Worm (Caenorhabditis elegans) whole organism, early embryonic: ENCODE data around the gene angl-1.
"Not testable (repeated sequence)": the region's sequence is repeated elsewhere in the genome, so short reads cannot be mapped to it uniquely, and the experiment has no call there.

Experiments used
- B0310.2 ChIP-seq: sonication (generic microtip); optimal IDR thresholded peaks from 2 replicates; lab custom pipeline; 2016; ENCODE audit warnings: mild to moderate bottlenecking, missing genetic modification characterization, missing compliant biosample characterization
- F13C5.2 ChIP-seq: sonication (generic microtip); optimal IDR thresholded peaks from 2 replicates; lab custom pipeline; 2017; ENCODE audit warnings: mild to moderate bottlenecking, missing genetic modification characterization, inconsistent platforms, missing compliant biosample characterization
- aly-1 ChIP-seq: sonication (generic microtip); optimal IDR thresholded peaks from 2 replicates; lab custom pipeline; 2016; ENCODE audit warnings: missing genetic modification characterization, missing compliant biosample characterization
- ama-1 ChIP-seq: fragments of 150-350 bp; optimal IDR thresholded peaks from 2 replicates; lab custom pipeline; 2014
- ceh-13 ChIP-seq: fragments of 200-800 bp; sonication (Bioruptor generic); optimal IDR thresholded peaks from 2 replicates; lab custom pipeline; 2018; ENCODE audit warnings: mild to moderate bottlenecking, missing genetic modification characterization, missing compliant biosample characterization
- ceh-36 ChIP-seq: sonication (generic microtip); optimal IDR thresholded peaks from 2 replicates; lab custom pipeline; 2016; ENCODE audit warnings: missing genetic modification characterization, inconsistent platforms, missing compliant biosample characterization
- ets-7 ChIP-seq: sonication (generic microtip); optimal IDR thresholded peaks from 2 replicates; lab custom pipeline; 2016; ENCODE audit warnings: missing genotype, missing genetic modification characterization, missing compliant biosample characterization
- flt-1 ChIP-seq: fragments of 200-800 bp; sonication (Bioruptor generic); IDR thresholded peaks from 2 replicates; pipeline ENCODE4 v1.3.6; 2022; ENCODE audit warnings: missing genetic modification characterization, missing compliant biosample characterization
- hmbx-1 ChIP-seq: sonication (generic microtip); optimal IDR thresholded peaks from 2 replicates; lab custom pipeline; 2016; ENCODE audit warnings: mild to moderate bottlenecking, missing genetic modification characterization, missing compliant biosample characterization
- hmg-4 ChIP-seq: fragments of 200-800 bp; sonication (Bioruptor generic); optimal IDR thresholded peaks from 2 replicates; lab custom pipeline; 2018; ENCODE audit warnings: mild to moderate bottlenecking, missing genetic modification characterization, missing compliant biosample characterization
- hnd-1 ChIP-seq: sonication (generic microtip); optimal IDR thresholded peaks from 2 replicates; lab custom pipeline; 2016; ENCODE audit warnings: missing genetic modification characterization, missing compliant biosample characterization
- pes-1 ChIP-seq: fragments of 200-800 bp; sonication (Bioruptor generic); IDR thresholded peaks from 2 replicates; pipeline ENCODE4 v1.3.6; 2022; ENCODE audit warnings: missing genetic modification reagents, missing genetic modification characterization, missing compliant biosample characterization
- scrt-1 ChIP-seq: fragments of 200-800 bp; sonication (Bioruptor generic); IDR thresholded peaks from 2 replicates; pipeline ENCODE4 v1.3.6; 2022; ENCODE audit warnings: missing genetic modification characterization, missing compliant biosample characterization
- sea-1 ChIP-seq: fragments of 200-800 bp; sonication (Bioruptor generic); conservative IDR thresholded peaks from 2 replicates; pipeline ENCODE4 v1.3.6; 2022; ENCODE audit warnings: missing genetic modification characterization, missing compliant biosample characterization
- tbx-11 ChIP-seq: fragments of 200-800 bp; sonication (Bioruptor generic); IDR thresholded peaks from 2 replicates; pipeline ENCODE4 v1.3.6; 2022; ENCODE audit warnings: missing genetic modification characterization, missing compliant biosample characterization
- tbx-37 ChIP-seq: fragments of 200-800 bp; sonication (Bioruptor generic); conservative IDR thresholded peaks from 2 replicates; pipeline ENCODE4 v1.3.6; 2022; ENCODE audit warnings: missing genetic modification reagents, missing genetic modification characterization, missing compliant biosample characterization
- tra-4 ChIP-seq: sonication (generic microtip); optimal IDR thresholded peaks from 2 replicates; lab custom pipeline; 2017; ENCODE audit warnings: missing genetic modification characterization, missing compliant biosample characterization

Gene angl-1

DNA sequence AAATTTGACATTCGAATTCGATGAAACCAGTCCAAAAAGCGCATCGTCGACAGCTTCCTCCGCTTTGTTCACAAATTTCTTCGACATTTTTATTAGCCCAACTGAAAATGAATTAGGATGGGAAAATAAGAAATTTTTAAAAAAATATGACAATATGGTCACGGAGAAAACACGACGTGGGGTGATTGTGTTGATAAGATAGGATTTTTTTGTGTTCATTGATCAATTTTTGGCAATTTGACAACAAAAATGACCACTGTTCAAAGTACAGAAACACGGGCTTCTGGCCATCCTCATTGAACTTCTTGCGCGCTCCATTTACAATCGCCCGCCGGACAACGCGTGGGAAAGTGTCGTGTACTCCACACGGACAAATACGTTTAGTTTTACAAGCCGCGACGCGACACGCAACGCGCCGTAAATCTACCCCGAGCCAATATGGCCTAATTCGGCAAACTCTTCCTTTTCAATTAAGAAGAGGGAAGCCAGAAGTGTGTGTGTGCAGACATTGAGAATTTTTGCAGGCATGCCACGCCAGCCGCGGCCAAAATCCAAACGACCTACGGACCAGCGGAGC is at the start of gene angl-1, which contains the start of gene W02H5.8:
angl-1 (plus strand) TSS at position 527 of the 577 bp plus-strand sequence.
W02H5.8 (minus strand) TSS at position 101 of the 577 bp plus-strand sequence.
- TF ChIP-seq tbx-11 (GFP tag; lab: Robert Waterston, UW), result no peak
- no peak for TF ChIP-seq ama-1
- no peak for TF ChIP-seq hnd-1 (tag; lab: Kevin White, UChicago)
- no peak for TF ChIP-seq ceh-13 (GFP tag; lab: Kevin White, UChicago)
- no peak for TF ChIP-seq B0310.2
- TF ChIP-seq pes-1 (GFP tag; lab: Robert Waterston, UW), result no peak
- TF ChIP-seq flt-1 (GFP tag; lab: Robert Waterston, UW), result no peak
- no peak for TF ChIP-seq ceh-36 (tag; lab: Kevin White, UChicago)

DNA sequence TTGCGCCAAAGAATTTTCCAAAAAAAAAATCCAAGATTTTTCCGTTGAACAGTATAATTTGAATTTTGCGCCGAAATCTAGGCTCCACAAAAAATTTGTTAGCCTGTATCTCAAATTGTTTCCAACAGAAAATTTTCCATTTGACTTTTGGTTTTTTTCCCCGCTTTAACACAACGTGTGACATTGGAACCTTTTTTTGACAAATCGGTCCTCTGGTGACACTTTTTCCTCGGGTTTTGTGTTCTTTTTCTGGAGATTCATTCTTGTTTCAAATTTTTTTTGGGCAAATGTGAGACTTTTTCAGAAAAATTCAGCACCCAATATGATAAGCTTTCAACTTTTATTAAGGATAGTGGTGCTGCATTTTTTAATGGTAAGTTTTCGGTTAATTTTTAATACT is 44.5 kb upstream of the angl-1 start, which contains the start of gene acr-17:
acr-17 (plus strand) TSS at position 301 of the 400 bp plus-strand sequence.
- TF ChIP-seq hmg-4 (GFP tag; lab: Kevin White, UChicago) (no peak), ama-1 (no peak), sea-1 (GFP tag; lab: Robert Waterston, UW) (no peak), B0310.2 (no peak), ets-7 (no peak), tbx-37 (GFP tag; lab: Robert Waterston, UW) (no peak), aly-1 (tag; lab: Kevin White, UChicago) (no peak), tra-4 (tag; lab: Kevin White, UChicago) (no peak), hmbx-1 (tag; lab: Kevin White, UChicago) (no peak), flt-1 (GFP tag; lab: Robert Waterston, UW) (no peak), pes-1 (GFP tag; lab: Robert Waterston, UW) (no peak), tbx-11 (GFP tag; lab: Robert Waterston, UW) (no peak), F13C5.2 (tag; lab: Kevin White, UChicago) (no peak), ceh-13 (GFP tag; lab: Kevin White, UChicago) (no peak), hnd-1 (tag; lab: Kevin White, UChicago) (no peak), scrt-1 (GFP tag; lab: Robert Waterston, UW) (no peak), ceh-36 (tag; lab: Kevin White, UChicago) (no peak)

DNA sequence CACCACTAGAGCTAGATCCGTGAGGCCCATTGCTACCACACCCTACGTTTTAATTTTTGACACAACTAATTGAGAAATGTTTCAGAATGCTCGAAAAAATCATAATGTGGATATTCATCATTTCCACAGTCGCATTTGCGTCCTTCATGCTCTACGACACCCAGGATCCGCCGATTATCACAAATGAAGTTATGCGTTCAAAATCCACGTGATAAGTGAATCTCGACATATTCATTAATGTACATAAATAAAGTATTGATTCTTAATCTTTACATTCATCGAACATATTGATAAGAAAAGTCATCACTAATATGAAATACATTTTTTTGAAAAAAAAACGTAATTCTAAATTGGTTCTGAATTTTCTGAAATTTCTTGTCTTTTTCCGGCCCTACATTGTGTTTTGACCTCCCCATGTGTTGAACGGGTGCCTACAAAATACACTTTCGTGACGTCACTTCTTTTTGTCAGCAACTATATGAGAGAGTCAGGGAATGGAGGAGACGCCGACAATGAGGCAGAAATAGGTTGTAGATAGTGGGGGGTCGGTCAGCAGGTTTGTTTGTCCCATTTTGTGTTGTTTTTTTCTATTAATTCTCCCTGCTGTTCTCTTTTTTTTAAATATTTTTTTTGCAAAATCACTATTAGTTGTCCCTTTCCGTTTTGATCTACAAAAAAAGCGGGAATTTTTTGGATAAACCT is 37.7 kb upstream of the angl-1 start, which contains the start of gene F53E10.1:
F53E10.1 (plus strand) TSS at position 325 of the 702 bp plus-strand sequence.
- no peak for TF ChIP-seq F13C5.2 (tag; lab: Kevin White, UChicago)

DNA sequence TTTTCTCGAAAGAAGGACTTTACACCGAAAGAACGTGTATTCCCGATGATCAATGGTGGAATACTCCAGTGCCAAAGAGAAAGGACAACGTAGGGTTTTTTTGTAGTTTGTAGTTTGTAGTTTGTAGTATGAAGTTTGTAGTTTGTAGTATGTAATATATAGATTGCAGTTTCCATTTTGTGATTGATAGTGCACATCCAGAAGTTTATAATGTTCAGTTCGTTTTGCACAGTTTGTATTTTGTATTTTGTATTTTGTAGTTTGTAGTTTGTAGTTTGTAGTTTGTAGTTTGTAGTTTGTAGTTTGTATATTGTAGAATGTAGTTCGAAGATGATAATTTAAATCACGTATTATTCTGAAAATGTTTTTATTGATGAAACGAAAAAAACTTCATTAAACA is 35.4 kb upstream of the angl-1 start:
- TF ChIP-seq ceh-36 (tag; lab: Kevin White, UChicago) (no peak), tbx-11 (GFP tag; lab: Robert Waterston, UW) (0 out of 2 replicates have a peak, but pooled peaks have one; percentile 13)

DNA sequence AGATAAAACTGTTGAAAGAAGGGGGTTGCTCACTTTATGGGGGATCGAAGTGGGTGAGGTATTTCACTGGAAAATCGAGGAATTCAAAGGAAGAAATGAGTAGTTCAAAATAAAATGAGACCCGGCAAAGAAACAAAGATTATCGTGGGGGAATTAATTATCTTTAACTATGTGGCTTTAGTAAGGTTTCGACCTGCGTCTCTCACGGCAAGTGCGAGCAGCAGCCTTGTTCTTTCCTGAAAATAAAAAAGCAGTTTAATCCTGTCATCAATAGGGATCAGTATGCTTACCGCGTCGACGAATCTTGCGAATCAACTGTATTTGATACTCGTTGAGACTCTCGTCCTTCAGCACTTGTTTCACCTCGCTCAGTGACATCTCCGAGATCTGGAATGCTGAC is 31.0 kb upstream of the angl-1 start, which contains the start of gene srh-271:
srh-271 (minus strand) TSS at position 101 of the 400 bp plus-strand sequence.
- TF ChIP-seq sea-1 (GFP tag; lab: Robert Waterston, UW) (no peak), hmbx-1 (tag; lab: Kevin White, UChicago) (no peak), ceh-36 (tag; lab: Kevin White, UChicago) (no peak), hnd-1 (tag; lab: Kevin White, UChicago) (no peak), flt-1 (GFP tag; lab: Robert Waterston, UW) (no peak), B0310.2 (no peak), ets-7 (no peak), scrt-1 (GFP tag; lab: Robert Waterston, UW) (no peak), ama-1 (no peak), aly-1 (tag; lab: Kevin White, UChicago) (no peak)

DNA sequence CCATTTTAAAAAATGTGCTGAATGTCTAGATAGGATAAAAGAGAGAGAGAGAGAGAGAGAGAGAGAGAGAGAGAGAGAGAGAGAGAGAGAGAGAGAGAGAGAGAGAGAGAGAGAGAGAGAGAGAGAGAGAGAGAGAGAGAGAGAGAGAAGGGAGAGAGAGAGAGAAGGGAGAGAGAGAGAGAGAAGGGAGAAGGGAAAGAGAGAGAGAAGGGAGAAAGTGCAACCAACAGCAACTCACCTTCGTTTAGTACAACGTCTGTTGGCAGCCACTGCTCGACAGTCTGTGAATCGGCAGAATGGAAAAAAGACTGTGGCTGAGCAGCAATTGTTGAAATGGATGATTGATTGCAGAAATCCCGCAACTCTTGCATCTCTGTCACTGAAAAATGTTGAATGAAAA is 29.1 kb upstream of the angl-1 start:
- TF ChIP-seq hnd-1 (tag; lab: Kevin White, UChicago) (no peak), flt-1 (GFP tag; lab: Robert Waterston, UW) (peak; percentile 27; the same call in 1 of the 2 replicates)

DNA sequence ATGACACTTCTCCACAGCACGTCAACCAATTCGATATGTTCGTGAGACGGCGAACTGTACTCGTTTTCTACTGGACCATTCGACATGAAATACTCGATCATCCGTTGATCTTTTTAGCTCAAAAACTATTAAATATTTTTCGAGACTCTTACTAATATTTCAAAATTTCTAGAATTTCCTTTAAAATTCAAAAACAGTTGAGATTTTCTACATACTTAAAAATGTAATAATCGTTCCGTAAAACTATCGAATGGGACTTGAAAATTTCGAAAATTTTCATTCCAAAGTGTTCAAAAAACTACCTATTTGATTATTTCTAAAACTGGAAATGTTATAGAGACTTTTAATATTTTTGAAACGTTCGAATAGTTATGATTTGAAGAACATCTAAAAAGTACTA is 27.5 kb upstream of the angl-1 start, which contains the start of gene sknr-1:
sknr-1 (minus strand) TSS at position 101 of the 400 bp plus-strand sequence.
- not testable (repeated sequence) for TF ChIP-seq ets-7; hmg-4 (GFP tag; lab: Kevin White, UChicago); B0310.2

DNA sequence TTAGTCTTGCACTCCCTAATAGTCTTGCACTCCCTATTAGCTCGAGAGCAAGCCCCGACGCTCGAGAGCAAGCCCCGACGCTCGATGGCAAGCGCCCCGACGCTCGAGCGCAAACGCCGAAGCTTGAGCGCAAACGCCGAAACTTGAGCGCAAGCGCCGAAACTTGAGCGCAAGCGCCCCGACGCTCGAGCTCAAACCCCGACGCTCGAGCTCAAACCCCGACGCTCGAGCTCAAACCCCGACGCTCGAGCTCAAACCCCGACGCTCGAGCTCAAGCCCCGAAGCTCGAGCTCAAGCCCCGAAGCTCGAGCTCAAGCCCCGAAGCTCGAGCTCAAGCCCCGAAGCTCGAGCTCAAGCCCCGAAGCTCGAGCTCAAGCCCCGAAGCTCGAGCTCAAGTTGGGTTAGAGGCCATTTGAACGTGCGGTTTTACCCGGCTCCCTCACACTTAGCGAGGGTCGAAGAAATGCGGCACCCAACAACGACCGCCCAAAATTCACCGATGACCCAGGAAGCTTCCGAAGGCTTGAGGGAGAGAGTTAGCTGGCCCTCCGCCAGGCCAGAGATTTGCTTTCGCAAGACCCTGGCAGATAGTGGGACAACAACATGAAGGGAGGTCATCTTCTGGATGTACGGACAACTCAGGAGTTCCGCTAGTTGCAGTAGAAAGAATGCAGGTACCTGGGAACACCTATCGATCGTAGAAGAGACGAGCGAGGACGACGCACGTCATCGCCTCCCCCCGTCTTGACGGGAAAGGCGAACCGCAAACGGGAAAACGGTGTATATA is 17.9 kb upstream of the angl-1 start:
- TF ChIP-seq pes-1 (GFP tag; lab: Robert Waterston, UW) (0 out of 2 replicates have a peak, but pooled peaks have one; percentile 11), flt-1 (GFP tag; lab: Robert Waterston, UW) (peak; percentile 29; the same call in 1 of the 2 replicates)
